Worm (Caenorhabditis elegans) whole organism, early embryonic: ENCODE data around the gene ttm-2.

Experiments used
- F13C5.2 ChIP-seq: sonication (generic microtip); optimal IDR thresholded peaks from 2 replicates; lab custom pipeline; 2017; ENCODE audit warnings: mild to moderate bottlenecking, missing genetic modification characterization, inconsistent platforms, missing compliant biosample characterization
- ama-1 ChIP-seq: fragments of 150-350 bp; optimal IDR thresholded peaks from 2 replicates; lab custom pipeline; 2014
- flt-1 ChIP-seq: fragments of 200-800 bp; sonication (Bioruptor generic); IDR thresholded peaks from 2 replicates; pipeline ENCODE4 v1.3.6; 2022; ENCODE audit warnings: missing genetic modification characterization, missing compliant biosample characterization

- TF ChIP-seq flt-1 (no peak), F13C5.2 (tag; lab: Kevin White, UChicago) (no peak), ama-1 (lab: Kevin White, UChicago) (no peak)
Measured at ce11 chrII:4773891-4774432, 7.8 kb upstream of the ttm-2 start, which contains the start of the genes F26G1.9 and F26G1.10.
